Fruit fly (Drosophila melanogaster): ENCODE data around the gene TTLL3B.

DNA sequence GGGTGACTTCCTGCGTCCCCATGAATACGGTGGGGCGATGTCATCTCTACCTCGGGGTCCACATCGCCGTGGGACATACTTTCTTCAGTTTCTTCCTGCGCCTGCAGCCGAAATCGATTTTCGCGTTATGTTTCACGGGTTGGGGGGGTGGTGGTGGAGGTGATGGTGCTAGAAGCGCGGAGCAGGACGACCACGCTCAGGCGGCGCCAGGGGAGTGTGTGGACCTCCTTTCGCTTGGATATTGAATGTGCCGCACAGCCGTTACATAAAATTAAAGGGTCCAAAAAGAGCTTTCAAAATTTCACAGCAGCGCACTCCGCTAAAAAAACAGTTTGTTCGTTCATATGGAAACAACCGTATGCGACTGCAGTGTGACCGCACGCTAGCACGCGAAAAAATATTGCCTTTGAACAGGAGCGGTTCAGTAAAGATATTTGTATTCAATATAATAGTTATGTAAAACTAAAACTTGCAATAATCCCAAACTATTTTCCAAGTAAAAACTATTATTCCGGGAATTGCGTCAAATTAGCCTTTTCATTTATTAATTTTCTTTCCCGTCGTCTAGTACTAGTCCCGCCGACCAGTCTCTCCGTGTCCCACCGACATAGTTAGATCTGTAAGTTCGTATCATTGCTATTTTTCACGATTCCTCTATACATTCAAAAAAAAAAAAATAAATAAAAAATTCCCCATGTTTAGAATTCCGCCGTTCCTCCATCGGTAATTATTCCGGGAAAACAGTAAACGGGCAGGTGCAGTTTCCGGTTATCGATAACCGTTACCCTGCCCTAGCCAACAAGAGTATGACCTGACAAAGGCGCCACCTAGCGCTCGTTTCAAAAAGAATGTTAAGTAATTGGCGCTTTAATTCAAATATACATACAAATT is 48.4 kb upstream of the TTLL3B start, which contains the start of gene Nhe3:
- TF ChIP-seq CTCF (optimal IDR thresholded peaks at IDR 0.05): peak; percentile 89 to 92
- no peak for TF ChIP-seq CG8478 (optimal IDR thresholded peaks at IDR 0.05)
